Comparison of ENCODE assay signal across 3 worm cellular contexts in genomic region chrX:17386130-17386529, ce11.
A peak's percentile ranks its signal among the peaks of the same experiment; 100 is the strongest.
TF ChIP-seq lines count a peak whose summit lies in the region.

No protein-coding gene starts in this region.

TF ChIP-seq in whole organism, L3 larva, 47 proteins besides CTCF, POLR2A, EP300 and RAD21:
- TF ChIP-seq ZK546.5 (tag; optimal IDR thresholded peaks at IDR 0.05; lab: Kevin White, UChicago) = no peak
- no peak for TF ChIP-seq unc-39 (tag; optimal IDR thresholded peaks at IDR 0.05; lab: Kevin White, UChicago)
- no peak for TF ChIP-seq fkh-10 (GFP tag; optimal IDR thresholded peaks at IDR 0.05; lab: Kevin White, UChicago)
- no peak for TF ChIP-seq eor-1 (tag; optimal IDR thresholded peaks at IDR 0.05; lab: Kevin White, UChicago)
- TF ChIP-seq pqm-1 (tag; optimal IDR thresholded peaks at IDR 0.05; lab: Kevin White, UChicago) = peak; percentile 21
- no peak for TF ChIP-seq nhr-25 (tag; optimal IDR thresholded peaks at IDR 0.05; lab: Kevin White, UChicago)
- TF ChIP-seq elt-2 (tag; optimal IDR thresholded peaks at IDR 0.05; lab: Kevin White, UChicago) = peak; percentile 25
- TF ChIP-seq pha-4 (tag; optimal IDR thresholded peaks at IDR 0.05; lab: Kevin White, UChicago) = peak; percentile 35
- TF ChIP-seq egl-27 (tag; optimal IDR thresholded peaks at IDR 0.05; lab: Kevin White, UChicago) = no peak
- no peak for TF ChIP-seq nhr-28 (tag; optimal IDR thresholded peaks at IDR 0.05; lab: Kevin White, UChicago)
- TF ChIP-seq nhr-76 (tag; optimal IDR thresholded peaks at IDR 0.05; lab: Kevin White, UChicago) = no peak
- TF ChIP-seq nfya-1 (tag; optimal IDR thresholded peaks at IDR 0.05; lab: Kevin White, UChicago; ENCODE audit: insufficient read depth) = no peak
- TF ChIP-seq nhr-11 (tag; optimal IDR thresholded peaks at IDR 0.05; lab: Kevin White, UChicago) = no peak

TF ChIP-seq in whole organism, L4 larva, 104 proteins besides CTCF, POLR2A, EP300 and RAD21:
- no peak for TF ChIP-seq lim-7 (GFP tag; IDR thresholded peaks at IDR 0.05; lab: Robert Waterston, UW)
- no peak for TF ChIP-seq daf-16 (GFP tag; optimal IDR thresholded peaks at IDR 0.05; lab: Kevin White, UChicago)
- TF ChIP-seq daf-16 (tag; optimal IDR thresholded peaks at IDR 0.05; lab: Kevin White, UChicago) = peak; percentile 81
- peak; percentile 53 for TF ChIP-seq pqm-1 (tag; optimal IDR thresholded peaks at IDR 0.05; lab: Kevin White, UChicago)
- TF ChIP-seq T26A8.4 (GFP tag; IDR thresholded peaks at IDR 0.05; lab: Robert Waterston, UW) = no peak
- TF ChIP-seq F10B5.3 (tag; optimal IDR thresholded peaks at IDR 0.05; lab: Kevin White, UChicago) = no peak
- TF ChIP-seq mep-1 (tag; optimal IDR thresholded peaks at IDR 0.05; lab: Kevin White, UChicago) = no peak
- TF ChIP-seq vab-7 (GFP tag; IDR thresholded peaks at IDR 0.05; lab: Robert Waterston, UW) = no peak
- peak; percentile 1 for TF ChIP-seq nhr-28 (tag; optimal IDR thresholded peaks at IDR 0.05; lab: Kevin White, UChicago)
- no peak for TF ChIP-seq set-16 (GFP tag; IDR thresholded peaks at IDR 0.05; lab: Robert Waterston, UW)
- peak in 1 of 2 experiments; percentile 78 for TF ChIP-seq unc-62 (GFP tag; optimal IDR thresholded peaks at IDR 0.05 in 1 of 2; lab: Kevin White, UChicago)
- TF ChIP-seq unc-62 (tag; optimal IDR thresholded peaks at IDR 0.05; lab: Kevin White, UChicago) = no peak

TF ChIP-seq in whole organism, young adult, 124 proteins besides CTCF, POLR2A, EP300 and RAD21:
- TF ChIP-seq nhr-80 (tag; optimal IDR thresholded peaks at IDR 0.05; lab: Kevin White, UChicago) = peak; percentile 17
- no peak for TF ChIP-seq ZK185.1 (tag; optimal IDR thresholded peaks at IDR 0.05; lab: Kevin White, UChicago; ENCODE audit: poor library complexity, severe bottlenecking)
TF ChIP-seq in whole organism, young adult: peak in this region for 1.
